Worm (Caenorhabditis elegans) whole organism, L3 larva: ENCODE data around the gene glb-22.

Experiments used
- ZK546.5 ChIP-seq: sonication (generic microtip); optimal IDR thresholded peaks from 2 replicates; lab custom pipeline; 2017; ENCODE audit warnings: missing biosample characterization, missing genetic modification characterization
- egl-27 ChIP-seq: sonication (generic microtip); optimal IDR thresholded peaks from 4 replicates; lab custom pipeline; 2017; ENCODE audit warnings: missing biosample characterization, missing genetic modification reagents, missing genetic modification characterization
- fkh-10 ChIP-seq: sonication (generic microtip); optimal IDR thresholded peaks from 2 replicates; lab custom pipeline; 2017; ENCODE audit warnings: missing biosample characterization, missing genetic modification reagents, missing genetic modification characterization
- fkh-2 ChIP-seq: fragments of 150-350 bp; optimal IDR thresholded peaks from 2 replicates; lab custom pipeline; 2014; ENCODE audit warnings: missing biosample characterization, missing genetic modification reagents, missing genetic modification characterization
- nhr-23 ChIP-seq: fragments of 150-350 bp; optimal IDR thresholded peaks from 2 replicates; lab custom pipeline; 2014; ENCODE audit warnings: missing biosample characterization, missing genetic modification reagents, missing genetic modification characterization
- nhr-25 ChIP-seq: sonication (generic microtip); optimal IDR thresholded peaks from 2 replicates; lab custom pipeline; 2017; ENCODE audit warnings: missing biosample characterization, missing genetic modification characterization
- nhr-28 ChIP-seq: fragments of 150-350 bp; optimal IDR thresholded peaks from 2 replicates; lab custom pipeline; 2014; ENCODE audit warnings: missing biosample characterization, missing genetic modification characterization
- pha-4 ChIP-seq: fragments of 150-350 bp; optimal IDR thresholded peaks from 2 replicates; lab custom pipeline; 2014; ENCODE audit warnings: missing biosample characterization, missing genetic modification reagents, missing genetic modification characterization
- pqm-1 ChIP-seq: fragments of 150-350 bp; optimal IDR thresholded peaks from 2 replicates; lab custom pipeline; 2017; ENCODE audit warnings: missing biosample characterization, missing genetic modification characterization, inconsistent platforms
- unc-39 ChIP-seq: sonication (generic microtip); optimal IDR thresholded peaks from 4 replicates; lab custom pipeline; 2017; ENCODE audit warnings: missing biosample characterization, missing genetic modification characterization
- unc-62 ChIP-seq: fragments of 150-350 bp; sonication (generic microtip); optimal IDR thresholded peaks from 4 replicates; lab custom pipeline; 2014; ENCODE audit warnings: missing biosample characterization, missing genetic modification reagents, missing genetic modification characterization
- ztf-11 ChIP-seq: fragments of 150-350 bp; optimal IDR thresholded peaks from 2 replicates; lab custom pipeline; 2014; ENCODE audit warnings: missing biosample characterization, missing genetic modification characterization

- TF ChIP-seq pha-4 (tag; lab: Kevin White, UChicago) (no peak), egl-27 (tag; lab: Kevin White, UChicago) (no peak), nhr-28 (tag; lab: Kevin White, UChicago) (no peak), nhr-23 (tag; lab: Kevin White, UChicago) (no peak), ZK546.5 (no peak), nhr-25 (tag; lab: Kevin White, UChicago) (no peak), unc-39 (tag; lab: Kevin White, UChicago) (no peak), fkh-10 (GFP tag; lab: Kevin White, UChicago) (no peak), ztf-11 (no peak), pqm-1 (tag; lab: Kevin White, UChicago) (no peak), unc-62 (GFP tag; lab: Kevin White, UChicago) (no peak), fkh-2 (no peak)
Measured at ce11 chrV:14576745-14577373, 23.2 kb upstream of the glb-22 start.
